Fruit fly (Drosophila melanogaster) whole organism, embryonic: ENCODE results near the gene mia.

Experiments
- ATbp ChIP-seq: fragments of 200-800 bp; sonication (Bioruptor generic); optimal IDR thresholded peaks from 2 replicates; lab custom pipeline; 2017; ENCODE audit warnings: missing biosample characterization, mild to moderate bottlenecking, missing genetic modification characterization, missing genetic modification reagents
- Adf1 ChIP-seq: fragments of 200-800 bp; sonication (Bioruptor generic); IDR thresholded peaks from 2 replicates; pipeline ENCODE4 v1.3.6; 2022; ENCODE audit warnings: missing biosample characterization, missing genetic modification characterization
- Antp ChIP-seq: fragments of 200-800 bp; sonication (Bioruptor generic); optimal IDR thresholded peaks from 3 replicates; lab custom pipeline; 2016; ENCODE audit warnings: missing biosample characterization, missing genetic modification characterization
- Bgb ChIP-seq: fragments of 200-800 bp; sonication (Bioruptor generic); IDR thresholded peaks from 2 replicates; pipeline ENCODE4 v1.3.6; 2022; ENCODE audit warnings: missing biosample characterization, missing genetic modification characterization; ENCODE audit not compliant: partially characterized antibody
- CG10274 ChIP-seq: fragments of 200-800 bp; sonication (Bioruptor generic); optimal IDR thresholded peaks from 3 replicates; lab custom pipeline; 2017; ENCODE audit warnings: missing biosample characterization, mild to moderate bottlenecking, missing genetic modification characterization
- CG10431 ChIP-seq: fragments of 200-800 bp; sonication (Bioruptor generic); optimal IDR thresholded peaks from 3 replicates; lab custom pipeline; 2018; ENCODE audit warnings: missing biosample characterization, mild to moderate bottlenecking, missing genetic modification characterization
- CG10959 ChIP-seq: fragments of 200-800 bp; sonication (Bioruptor generic); IDR thresholded peaks from 2 replicates; pipeline ENCODE4 v1.3.6; 2022; ENCODE audit warnings: missing biosample characterization, missing genetic modification characterization
- CG12299 ChIP-seq: fragments of 200-800 bp; sonication (Bioruptor generic); optimal IDR thresholded peaks from 2 replicates; lab custom pipeline; 2018; ENCODE audit warnings: missing biosample characterization, mild to moderate bottlenecking, missing genetic modification characterization
- CG13287 ChIP-seq: fragments of 200-800 bp; sonication (Bioruptor generic); IDR thresholded peaks from 2 replicates; pipeline ENCODE4 v1.3.6; 2022; ENCODE audit warnings: missing biosample characterization, missing genetic modification characterization; ENCODE audit not compliant: partially characterized antibody
- CG13894 ChIP-seq: fragments of 200-800 bp; sonication (Bioruptor generic); optimal IDR thresholded peaks from 3 replicates; lab custom pipeline; 2018; ENCODE audit warnings: missing biosample characterization, mild to moderate bottlenecking, missing genetic modification characterization, moderate library complexity
- CG15073 ChIP-seq: fragments of 200-800 bp; sonication (Bioruptor generic); optimal IDR thresholded peaks from 2 replicates; lab custom pipeline; 2016; ENCODE audit warnings: missing biosample characterization, missing genetic modification characterization
- CG15696 ChIP-seq: fragments of 200-800 bp; sonication (Bioruptor generic); optimal IDR thresholded peaks from 2 replicates; lab custom pipeline; 2019; ENCODE audit warnings: missing biosample characterization, mild to moderate bottlenecking, missing genetic modification characterization, moderate library complexity
- CG17361 ChIP-seq: fragments of 200-800 bp; sonication (Bioruptor generic); IDR thresholded peaks from 3 replicates; pipeline ENCODE4 v1.3.6; 2022; ENCODE audit warnings: missing biosample characterization, missing genetic modification characterization
- CG2199 ChIP-seq: fragments of 200-800 bp; sonication (Bioruptor generic); IDR thresholded peaks from 3 replicates; pipeline ENCODE4 v1.3.6; 2022; ENCODE audit warnings: missing biosample characterization, missing genetic modification characterization
- CG34224 ChIP-seq: fragments of 200-800 bp; sonication (Bioruptor generic); IDR thresholded peaks from 3 replicates; pipeline ENCODE4 v1.3.6; 2022; ENCODE audit warnings: missing biosample characterization, missing genetic modification characterization; ENCODE audit not compliant: partially characterized antibody
- CG6272 ChIP-seq: fragments of 200-800 bp; sonication (Bioruptor generic); IDR thresholded peaks from 2 replicates; pipeline ENCODE4 v1.3.6; 2022; ENCODE audit warnings: missing biosample characterization, missing genetic modification characterization
- CG6654 ChIP-seq: fragments of 200-800 bp; sonication (Bioruptor generic); optimal IDR thresholded peaks from 2 replicates; lab custom pipeline; 2017; ENCODE audit warnings: missing biosample characterization, mild to moderate bottlenecking, missing genetic modification characterization
- CG8765 ChIP-seq: fragments of 200-800 bp; sonication (Bioruptor generic); IDR thresholded peaks from 2 replicates; pipeline ENCODE4 v1.3.6; 2022; ENCODE audit warnings: missing biosample characterization, missing genetic modification characterization
- CG9437 ChIP-seq: fragments of 200-800 bp; sonication (Bioruptor generic); optimal IDR thresholded peaks from 2 replicates; lab custom pipeline; 2018; ENCODE audit warnings: missing biosample characterization, mild to moderate bottlenecking, missing genetic modification characterization
- CG9797 ChIP-seq: fragments of 200-800 bp; sonication (Bioruptor generic); optimal IDR thresholded peaks from 3 replicates; lab custom pipeline; 2018; ENCODE audit warnings: missing biosample characterization, mild to moderate bottlenecking, missing genetic modification characterization
- E2f2 ChIP-seq: fragments of 200-800 bp; sonication (Bioruptor generic); IDR thresholded peaks from 2 replicates; pipeline ENCODE4 v1.3.6; 2022; ENCODE audit warnings: missing biosample characterization, missing genetic modification characterization
- Eip74EF ChIP-seq, 2 experiments: fragments of 200-800 bp in 1 of 2; fragments of >200 bp in 1 of 2; sonication (Bioruptor generic) in 1 of 2; optimal IDR thresholded peaks; 2 replicates each; lab custom pipeline; 2017 to 2019; ENCODE audit warnings: missing biosample characterization in 2 of 2, missing genetic modification characterization in 2 of 2, mild to moderate bottlenecking in 1 of 2, moderate library complexity in 1 of 2
- Gug ChIP-seq: fragments of 200-800 bp; sonication (Bioruptor generic); IDR thresholded peaks from 4 replicates; pipeline ENCODE4 v1.3.6; 2022; ENCODE audit warnings: missing biosample characterization, missing genetic modification characterization
- HLH4C ChIP-seq: fragments of 200-800 bp; sonication (Bioruptor generic); IDR thresholded peaks from 3 replicates; pipeline ENCODE4 v1.3.6; 2022; ENCODE audit warnings: missing biosample characterization, missing genetic modification characterization; ENCODE audit not compliant: partially characterized antibody
- Hey ChIP-seq: fragments of 200-800 bp; sonication (Bioruptor generic); optimal IDR thresholded peaks from 3 replicates; lab custom pipeline; 2018; ENCODE audit warnings: missing biosample characterization, mild to moderate bottlenecking, missing genetic modification characterization
- HmgZ ChIP-seq: fragments of 200-800 bp; sonication (Bioruptor generic); optimal IDR thresholded peaks from 2 replicates; lab custom pipeline; 2018; ENCODE audit warnings: missing biosample characterization, mild to moderate bottlenecking, missing genetic modification characterization
- MESR4 ChIP-seq: fragments of 200-800 bp; sonication (Bioruptor generic); optimal IDR thresholded peaks from 2 replicates; lab custom pipeline; 2018; ENCODE audit warnings: missing biosample characterization, mild to moderate bottlenecking, missing genetic modification characterization, moderate library complexity
- Max ChIP-seq: fragments of 200-800 bp; sonication (Bioruptor generic); optimal IDR thresholded peaks from 2 replicates; lab custom pipeline; 2016; ENCODE audit warnings: missing biosample characterization, mild to moderate bottlenecking, missing genetic modification characterization
- Myb ChIP-seq: fragments of 200-800 bp; sonication (Bioruptor generic); optimal IDR thresholded peaks from 2 replicates; lab custom pipeline; 2016; ENCODE audit warnings: missing biosample characterization, missing genetic modification characterization
- Nf-YC ChIP-seq: fragments of 200-800 bp; optimal IDR thresholded peaks from 3 replicates; lab custom pipeline; 2019; ENCODE audit warnings: missing biosample characterization, mild to moderate bottlenecking, missing genetic modification characterization, moderate library complexity
- btn ChIP-seq: fragments of 200-800 bp; sonication (Bioruptor generic); optimal IDR thresholded peaks from 2 replicates; lab custom pipeline; 2016; ENCODE audit warnings: missing biosample characterization, missing genetic modification characterization
- cg ChIP-seq: fragments of 200-800 bp; sonication (Bioruptor generic); optimal IDR thresholded peaks from 3 replicates; lab custom pipeline; 2019; ENCODE audit warnings: missing biosample characterization, mild to moderate bottlenecking, missing genetic modification characterization, moderate library complexity
- ci ChIP-seq: fragments of 200-800 bp; sonication (Bioruptor generic); IDR thresholded peaks from 3 replicates; pipeline ENCODE4 v1.3.6; 2022; ENCODE audit warnings: missing biosample characterization, missing genetic modification characterization
- fd102C ChIP-seq: fragments of 200-800 bp; sonication (Bioruptor generic); optimal IDR thresholded peaks from 2 replicates; lab custom pipeline; 2018; ENCODE audit warnings: missing biosample characterization, mild to moderate bottlenecking, missing genetic modification characterization, moderate library complexity
- gce ChIP-seq: fragments of 200-800 bp; sonication (Bioruptor generic); IDR thresholded peaks from 3 replicates; pipeline ENCODE4 v1.3.6; 2022; ENCODE audit warnings: missing biosample characterization, missing genetic modification characterization
- gfzf ChIP-seq: fragments of 200-800 bp; sonication (Bioruptor generic); optimal IDR thresholded peaks from 2 replicates; lab custom pipeline; 2016; ENCODE audit warnings: missing biosample characterization, mild to moderate bottlenecking, missing genetic modification characterization, moderate library complexity
- kay ChIP-seq: fragments of 200-800 bp; sonication (Bioruptor generic); optimal IDR thresholded peaks from 2 replicates; lab custom pipeline; 2016; ENCODE audit warnings: missing biosample characterization, missing genetic modification characterization
- luna ChIP-seq: fragments of 200-800 bp; sonication (Bioruptor generic); optimal IDR thresholded peaks from 2 replicates; lab custom pipeline; 2016; ENCODE audit warnings: missing biosample characterization, missing genetic modification characterization
- pan ChIP-seq, 4 experiments: fragments of >200 bp in 3 of 4; fragments of 200-800 bp in 1 of 4; sonication (Bioruptor generic) in 1 of 4; optimal IDR thresholded peaks in 3 of 4; IDR thresholded peaks in 1 of 4; 2 replicates each; pipeline versions ENCODE4 v1.3.6 to Lab custom; 2017 to 2022; ENCODE audit warnings: missing biosample characterization in 2 of 4, missing genetic modification characterization in 2 of 4, mixed read lengths in 1 of 4
- peb ChIP-seq: fragments of 200-800 bp; sonication (Bioruptor generic); IDR thresholded peaks from 2 replicates; pipeline ENCODE4 v1.3.6; 2022; ENCODE audit warnings: missing biosample characterization, missing genetic modification characterization
- ro ChIP-seq: fragments of 200-800 bp; sonication (Bioruptor generic); IDR thresholded peaks from 2 replicates; pipeline ENCODE4 v1.3.6; 2022; ENCODE audit warnings: missing biosample characterization, missing genetic modification characterization
- row ChIP-seq: fragments of 200-800 bp; sonication (Bioruptor generic); IDR thresholded peaks from 3 replicates; pipeline ENCODE4 v1.3.6; 2022; ENCODE audit warnings: missing biosample characterization, missing genetic modification characterization
- scrt ChIP-seq: fragments of 200-800 bp; sonication (Bioruptor generic); optimal IDR thresholded peaks from 2 replicates; lab custom pipeline; 2018; ENCODE audit warnings: missing biosample characterization, mild to moderate bottlenecking, missing genetic modification characterization, moderate library complexity
- sens-2 ChIP-seq: fragments of 200-800 bp; sonication (Bioruptor generic); IDR thresholded peaks from 2 replicates; pipeline ENCODE4 v1.3.6; 2022; ENCODE audit warnings: missing biosample characterization, missing genetic modification characterization
- stwl ChIP-seq: fragments of 200-800 bp; sonication (Bioruptor generic); optimal IDR thresholded peaks from 3 replicates; lab custom pipeline; 2018; ENCODE audit warnings: missing biosample characterization, mild to moderate bottlenecking, missing genetic modification characterization, moderate library complexity
- tgo ChIP-seq: fragments of 200-800 bp; sonication (Bioruptor generic); IDR thresholded peaks from 3 replicates; pipeline ENCODE4 v1.3.6; 2022; ENCODE audit warnings: missing biosample characterization, missing genetic modification characterization
- tx ChIP-seq: fragments of 200-800 bp; sonication (Bioruptor generic); optimal IDR thresholded peaks from 2 replicates; lab custom pipeline; 2016; ENCODE audit warnings: missing biosample characterization, missing genetic modification characterization
- vfl ChIP-seq: fragments of 200-800 bp; sonication (Bioruptor generic); optimal IDR thresholded peaks from 2 replicates; lab custom pipeline; 2016; ENCODE audit warnings: missing biosample characterization, missing genetic modification characterization
- vnd ChIP-seq: fragments of 200-800 bp; sonication (Bioruptor generic); IDR thresholded peaks from 3 replicates; pipeline ENCODE4 v1.3.6; 2022; ENCODE audit warnings: missing biosample characterization, missing genetic modification characterization; ENCODE audit not compliant: partially characterized antibody
- zen ChIP-seq: fragments of 200-800 bp; sonication (Bioruptor generic); optimal IDR thresholded peaks from 3 replicates; lab custom pipeline; 2018; ENCODE audit warnings: missing biosample characterization, mild to moderate bottlenecking, missing genetic modification characterization, moderate library complexity

The mia gene

DNA sequence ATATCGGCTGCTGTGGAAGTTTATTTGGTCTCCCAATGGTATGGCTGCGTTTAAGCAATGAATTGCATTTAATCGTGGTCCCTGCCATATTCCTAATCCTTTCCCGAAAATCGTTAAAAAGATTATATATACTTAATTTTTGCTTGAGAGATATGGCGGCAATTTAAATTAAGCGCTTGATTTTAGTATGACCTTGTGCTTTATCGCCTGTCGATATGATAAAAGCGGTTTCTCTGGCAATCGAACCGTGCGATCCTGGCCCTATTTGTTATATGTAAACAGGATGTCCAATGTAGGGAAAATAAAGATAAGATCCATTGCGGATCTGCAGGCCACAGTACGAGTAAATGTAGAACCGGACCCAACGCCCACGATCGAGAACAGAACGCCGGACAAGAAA, 3.9 kb upstream of the mia start, which contains the start of gene Snm1 (continued):
- TF ChIP-seq CG13894 (no peak), vfl (GFP tag; lab: Kevin White, UChicago) (no peak), ATbp (GFP tag; lab: Kevin White, UChicago) (no peak), CG12299 (no peak), CG15696 (tag; lab: Kevin White, UChicago) (no peak), Bgb (GFP tag; lab: Robert Waterston, UW) (0 out of 2 replicates have a peak, but pooled peaks have one; percentile 25), CG10274 (GFP tag; lab: Kevin White, UChicago) (no peak), CG9797 (peak; percentile 27), CG9437 (no peak), CG10431 (GFP tag; lab: Kevin White, UChicago) (no peak), tgo (GFP tag; lab: Robert Waterston, UW) (no peak), CG6272 (GFP tag; lab: Robert Waterston, UW) (no peak), btn (no peak), ro (GFP tag; lab: Robert Waterston, UW) (no peak), HLH4C (GFP tag; lab: Robert Waterston, UW) (no peak), cg (no peak), gce (GFP tag; lab: Robert Waterston, UW) (no peak), scrt (no peak), peb (GFP tag; lab: Robert Waterston, UW) (no peak), sens-2 (GFP tag; lab: Robert Waterston, UW) (no peak), luna (GFP tag; lab: Kevin White, UChicago) (no peak), Gug (GFP tag; lab: Robert Waterston, UW) (no peak), pan (optimal IDR thresholded peaks at IDR 0.05; lab: Kevin White, UChicago) (no peak), pan (GFP tag; optimal IDR thresholded peaks at IDR 0.05 in 1 of 2, IDR thresholded peaks at IDR 0.05 in 1 of 2) (no peak), E2f2 (GFP tag; lab: Robert Waterston, UW) (peak; percentile 77), fd102C (GFP tag; lab: Kevin White, UChicago) (no peak)

DNA sequence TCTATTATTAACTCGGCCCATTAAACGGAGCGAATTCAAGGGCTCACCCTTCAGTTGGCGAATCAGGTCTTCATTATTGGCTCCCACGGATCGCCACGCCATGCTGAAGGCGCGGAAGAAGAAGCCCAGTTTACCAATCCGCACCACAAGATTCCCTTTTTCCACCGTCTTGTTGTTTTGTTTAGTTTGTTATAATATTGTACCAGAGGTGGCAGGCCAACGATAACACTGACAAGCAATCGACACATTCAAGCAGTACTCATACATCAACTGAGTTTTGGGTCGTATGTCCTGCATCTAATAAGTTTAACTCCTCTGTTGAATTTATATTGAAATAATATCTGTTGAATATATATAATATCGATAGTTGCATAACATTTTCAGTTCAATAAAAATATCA, 3.1 kb upstream of the mia start, which contains the start of gene Pcmt:
Gene Pcmt, minus strand, starts transcription at position 235 of the 400 bp plus-strand sequence.
- TF ChIP-seq CG13287 = peak; percentile 25; the same call in 1 of the 2 replicates
- peak; percentile 52 for TF ChIP-seq MESR4 (GFP tag; lab: Kevin White, UChicago)
- TF ChIP-seq zen (tag; lab: Kevin White, UChicago) = no peak
- no peak for TF ChIP-seq Adf1 (GFP tag; lab: Robert Waterston, UW)
- no peak for TF ChIP-seq CG10959
- no peak for TF ChIP-seq Hey (tag; lab: Kevin White, UChicago)
- peak; percentile 25; the same call in 2 of the 3 replicates for TF ChIP-seq row
- 0 out of 3 replicates have a peak, but pooled peaks have one; percentile 29 for TF ChIP-seq vnd (GFP tag; lab: Robert Waterston, UW)
- no peak for TF ChIP-seq Eip74EF (GFP tag; optimal IDR thresholded peaks at IDR 0.05; lab: Kevin White, UChicago)
- TF ChIP-seq ci (GFP tag; lab: Robert Waterston, UW) = no peak
- TF ChIP-seq stwl (tag; lab: Kevin White, UChicago) = peak; percentile 63
- no peak for TF ChIP-seq CG8765 (GFP tag; lab: Robert Waterston, UW)
- TF ChIP-seq Myb = no peak
- TF ChIP-seq Antp (GFP tag; lab: Kevin White, UChicago) = no peak
- TF ChIP-seq gfzf (GFP tag; lab: Kevin White, UChicago) = no peak
- no peak for TF ChIP-seq Max (GFP tag; lab: Kevin White, UChicago)
- TF ChIP-seq CG6654 (GFP tag; lab: Kevin White, UChicago) = no peak
- 0 out of 3 replicates have a peak, but pooled peaks have one; percentile 22 for TF ChIP-seq CG2199
- no peak for TF ChIP-seq HmgZ (tag; lab: Kevin White, UChicago)
- TF ChIP-seq CG17361 (GFP tag; lab: Robert Waterston, UW) = no peak
- no peak for TF ChIP-seq kay
- peak; percentile 55 for TF ChIP-seq cg
- TF ChIP-seq CG34224 (GFP tag; lab: Robert Waterston, UW) = peak; percentile 24; the same call in 2 of the 3 replicates
- no peak for TF ChIP-seq Nf-YC (tag; lab: Kevin White, UChicago)
- no peak for TF ChIP-seq CG15073 (GFP tag; lab: Kevin White, UChicago)
- TF ChIP-seq tx = no peak
